Fruit fly (Drosophila melanogaster) whole organism, embryonic: Measurements from ENCODE around the gene Cpr66Cb.

Experiments
- Atf3 ChIP-seq: fragments of 200-800 bp; sonication (Bioruptor generic); optimal IDR thresholded peaks from 3 replicates; lab custom pipeline; 2016; ENCODE audit warnings: missing biosample characterization, missing genetic modification characterization
- Atf6 ChIP-seq: fragments of 200-800 bp; sonication (Bioruptor generic); IDR thresholded peaks from 2 replicates; pipeline ENCODE4 v1.3.6; 2022; ENCODE audit warnings: missing biosample characterization, missing genetic modification characterization
- B-H2 ChIP-seq: fragments of 200-800 bp; sonication (Bioruptor generic); optimal IDR thresholded peaks from 2 replicates; lab custom pipeline; 2018; ENCODE audit warnings: missing biosample characterization, mild to moderate bottlenecking, missing genetic modification characterization
- BEAF-32 ChIP-seq: fragments of 200-800 bp; sonication (Bioruptor generic); optimal IDR thresholded peaks from 3 replicates; lab custom pipeline; 2017; ENCODE audit warnings: missing biosample characterization, missing genetic modification characterization, mild to moderate bottlenecking, moderate library complexity, missing genetic modification reagents
- CG10431 ChIP-seq: fragments of 200-800 bp; sonication (Bioruptor generic); optimal IDR thresholded peaks from 3 replicates; lab custom pipeline; 2018; ENCODE audit warnings: missing biosample characterization, mild to moderate bottlenecking, missing genetic modification characterization
- CG11093 ChIP-seq: fragments of 200-800 bp; sonication (Bioruptor generic); IDR thresholded peaks from 3 replicates; pipeline ENCODE4 v1.3.6; 2022; ENCODE audit warnings: missing biosample characterization, missing genetic modification characterization
- CG11504 ChIP-seq: fragments of 200-800 bp; sonication (Bioruptor generic); optimal IDR thresholded peaks from 3 replicates; lab custom pipeline; 2019; ENCODE audit warnings: missing biosample characterization, mild to moderate bottlenecking, missing genetic modification characterization, moderate library complexity
- CG17568 ChIP-seq: fragments of 200-800 bp; sonication (Bioruptor generic); optimal IDR thresholded peaks from 2 replicates; lab custom pipeline; 2018; ENCODE audit warnings: missing biosample characterization, mild to moderate bottlenecking, missing genetic modification characterization, moderate library complexity
- CG17912 ChIP-seq: fragments of 200-800 bp; sonication (Bioruptor generic); optimal IDR thresholded peaks from 2 replicates; lab custom pipeline; 2018; ENCODE audit warnings: missing biosample characterization, mild to moderate bottlenecking, missing genetic modification characterization
- CG2120 ChIP-seq: fragments of 200-800 bp; sonication (Bioruptor generic); optimal IDR thresholded peaks from 3 replicates; lab custom pipeline; 2016; ENCODE audit warnings: missing biosample characterization, missing genetic modification characterization
- CG2678 ChIP-seq: fragments of 200-800 bp; sonication (Bioruptor generic); optimal IDR thresholded peaks from 3 replicates; lab custom pipeline; 2019; ENCODE audit warnings: missing biosample characterization, mild to moderate bottlenecking, missing genetic modification characterization, moderate library complexity
- CG2875 ChIP-seq: fragments of 200-800 bp; sonication (Bioruptor generic); optimal IDR thresholded peaks from 2 replicates; lab custom pipeline; 2017; ENCODE audit warnings: missing biosample characterization, mild to moderate bottlenecking, missing genetic modification characterization, missing genetic modification reagents
- CG31224 ChIP-seq: fragments of 200-800 bp; sonication (Bioruptor generic); IDR thresholded peaks from 2 replicates; pipeline ENCODE4 v1.3.6; 2022; ENCODE audit warnings: missing biosample characterization, missing genetic modification characterization
- CG31441 ChIP-seq: fragments of 200-800 bp; sonication (Bioruptor generic); IDR thresholded peaks from 2 replicates; pipeline ENCODE4 v1.3.6; 2022; ENCODE audit warnings: missing biosample characterization, missing genetic modification characterization
- CG32767 ChIP-seq: fragments of 200-800 bp; sonication (Bioruptor generic); IDR thresholded peaks from 2 replicates; pipeline ENCODE4 v1.3.6; 2022; ENCODE audit warnings: missing biosample characterization, missing genetic modification characterization
- CG3407 ChIP-seq: fragments of 200-800 bp; sonication (Bioruptor generic); optimal IDR thresholded peaks from 2 replicates; lab custom pipeline; 2018; ENCODE audit warnings: missing biosample characterization, mild to moderate bottlenecking, missing genetic modification characterization
- CG4854 ChIP-seq: fragments of 200-800 bp; sonication (Bioruptor generic); optimal IDR thresholded peaks from 2 replicates; lab custom pipeline; 2016; ENCODE audit warnings: missing biosample characterization, missing genetic modification characterization, inconsistent platforms
- CG6254 ChIP-seq: fragments of 200-800 bp; sonication (Bioruptor generic); optimal IDR thresholded peaks from 3 replicates; lab custom pipeline; 2017; ENCODE audit warnings: mild to moderate bottlenecking, missing biosample characterization, missing genetic modification reagents, missing genetic modification characterization
- CG6813 ChIP-seq: fragments of 200-800 bp; sonication (Bioruptor generic); optimal IDR thresholded peaks from 2 replicates; lab custom pipeline; 2017; ENCODE audit warnings: missing biosample characterization, missing genetic modification characterization, mild to moderate bottlenecking, moderate library complexity, missing genetic modification reagents
- CG8388 ChIP-seq: fragments of 200-800 bp; sonication (Bioruptor generic); optimal IDR thresholded peaks from 2 replicates; lab custom pipeline; 2019; ENCODE audit warnings: missing biosample characterization, mild to moderate bottlenecking, missing genetic modification characterization, moderate library complexity
- CG9609 ChIP-seq: fragments of 200-800 bp; sonication (Bioruptor generic); optimal IDR thresholded peaks from 3 replicates; lab custom pipeline; 2016; ENCODE audit warnings: missing biosample characterization, missing genetic modification characterization
- CG9797 ChIP-seq: fragments of 200-800 bp; sonication (Bioruptor generic); optimal IDR thresholded peaks from 3 replicates; lab custom pipeline; 2018; ENCODE audit warnings: missing biosample characterization, mild to moderate bottlenecking, missing genetic modification characterization
- CG9876 ChIP-seq: fragments of 200-800 bp; sonication (Bioruptor generic); optimal IDR thresholded peaks from 2 replicates; lab custom pipeline; 2016; ENCODE audit warnings: missing biosample characterization, missing genetic modification characterization
- CG9932 ChIP-seq: fragments of 200-800 bp; sonication (Bioruptor generic); IDR thresholded peaks from 2 replicates; pipeline ENCODE4 v1.3.6; 2022; ENCODE audit warnings: missing biosample characterization, missing genetic modification characterization
- Dfd ChIP-seq, 2 experiments: fragments of >200 bp; optimal IDR thresholded peaks; 2 replicates each; lab custom pipeline; 2017; ENCODE audit warnings: missing biosample characterization in 2 of 2, missing genetic modification characterization in 2 of 2
- ERR ChIP-seq: fragments of 200-800 bp; sonication (Bioruptor generic); optimal IDR thresholded peaks from 2 replicates; lab custom pipeline; 2016; ENCODE audit warnings: missing biosample characterization, missing genetic modification characterization
- Fer1 ChIP-seq: fragments of 200-800 bp; sonication (Bioruptor generic); optimal IDR thresholded peaks from 2 replicates; lab custom pipeline; 2017; ENCODE audit warnings: missing biosample characterization, mild to moderate bottlenecking, missing genetic modification characterization
- Gug ChIP-seq: fragments of 200-800 bp; sonication (Bioruptor generic); IDR thresholded peaks from 4 replicates; pipeline ENCODE4 v1.3.6; 2022; ENCODE audit warnings: missing biosample characterization, missing genetic modification characterization
- HLH54F ChIP-seq: fragments of 200-800 bp; sonication (Bioruptor generic); optimal IDR thresholded peaks from 3 replicates; lab custom pipeline; 2016; ENCODE audit warnings: missing biosample characterization, missing genetic modification characterization
- HmgD ChIP-seq: fragments of 200-800 bp; sonication (Bioruptor generic); optimal IDR thresholded peaks from 3 replicates; lab custom pipeline; 2016; ENCODE audit warnings: missing biosample characterization, missing genetic modification characterization
- Max ChIP-seq: fragments of 200-800 bp; sonication (Bioruptor generic); optimal IDR thresholded peaks from 2 replicates; lab custom pipeline; 2016; ENCODE audit warnings: missing biosample characterization, mild to moderate bottlenecking, missing genetic modification characterization
- NK7.1 ChIP-seq: fragments of 200-800 bp; sonication (Bioruptor generic); optimal IDR thresholded peaks from 3 replicates; lab custom pipeline; 2016; ENCODE audit warnings: missing biosample characterization, missing genetic modification characterization
- Sry-δ ChIP-seq: fragments of 200-800 bp; sonication (Bioruptor generic); optimal IDR thresholded peaks from 2 replicates; lab custom pipeline; 2016; ENCODE audit warnings: missing biosample characterization, missing genetic modification characterization
- Stat92E ChIP-seq, 3 experiments: fragments of >200 bp in 2 of 3; fragments of 200-800 bp in 1 of 3; sonication (Bioruptor generic) in 1 of 3; optimal IDR thresholded peaks; 2 replicates each; lab custom pipeline; 2017 to 2019; ENCODE audit warnings: missing biosample characterization in 3 of 3, missing genetic modification characterization in 3 of 3, mild to moderate bottlenecking in 1 of 3, moderate library complexity in 1 of 3
- Xbp1 ChIP-seq: fragments of 200-800 bp; sonication (Bioruptor generic); optimal IDR thresholded peaks from 3 replicates; lab custom pipeline; 2016; ENCODE audit warnings: missing biosample characterization, mild to moderate bottlenecking, missing genetic modification characterization
- ac ChIP-seq: fragments of 200-800 bp; sonication (Bioruptor generic); optimal IDR thresholded peaks from 3 replicates; lab custom pipeline; 2017; ENCODE audit warnings: missing biosample characterization, mild to moderate bottlenecking, missing genetic modification characterization
- dati ChIP-seq: fragments of 200-800 bp; sonication (Bioruptor generic); IDR thresholded peaks from 2 replicates; pipeline ENCODE4 v1.3.6; 2022; ENCODE audit warnings: missing biosample characterization, missing genetic modification characterization
- dysf ChIP-seq: fragments of 200-800 bp; sonication (Bioruptor generic); IDR thresholded peaks from 3 replicates; pipeline ENCODE4 v1.3.6; 2022; ENCODE audit warnings: missing biosample characterization, missing genetic modification characterization
- ewg ChIP-seq: fragments of 200-800 bp; sonication (Bioruptor generic); optimal IDR thresholded peaks from 3 replicates; lab custom pipeline; 2017; ENCODE audit warnings: mild to moderate bottlenecking, missing biosample characterization, missing genetic modification reagents, missing genetic modification characterization
- fd3F ChIP-seq: fragments of 200-800 bp; sonication (Bioruptor generic); optimal IDR thresholded peaks from 2 replicates; lab custom pipeline; 2018; ENCODE audit warnings: missing biosample characterization, mild to moderate bottlenecking, missing genetic modification characterization, moderate library complexity
- hbn ChIP-seq: fragments of 200-800 bp; sonication (Bioruptor generic); IDR thresholded peaks from 2 replicates; pipeline ENCODE4 v1.3.6; 2022; ENCODE audit warnings: missing biosample characterization, missing genetic modification characterization; ENCODE audit not compliant: partially characterized antibody
- hkb ChIP-seq, 2 experiments: fragments of 200-800 bp in 1 of 2; fragments of >200 bp in 1 of 2; sonication (Bioruptor generic) in 1 of 2; IDR thresholded peaks in 1 of 2; optimal IDR thresholded peaks in 1 of 2; 2 replicates each; pipeline versions ENCODE4 v1.3.6 to Lab custom; 2017 to 2022; ENCODE audit warnings: missing biosample characterization in 1 of 2, missing genetic modification characterization in 1 of 2
- hth ChIP-seq: fragments of >200 bp; optimal IDR thresholded peaks from 2 replicates; lab custom pipeline; 2017; ENCODE audit warnings: inconsistent platforms
- kni ChIP-seq: fragments of 200-800 bp; sonication (Bioruptor generic); optimal IDR thresholded peaks from 3 replicates; lab custom pipeline; 2017; ENCODE audit warnings: mild to moderate bottlenecking, missing biosample characterization, missing genetic modification reagents, missing genetic modification characterization
- mld ChIP-seq: fragments of 200-800 bp; sonication (Bioruptor generic); IDR thresholded peaks from 3 replicates; pipeline ENCODE4 v1.3.6; 2022; ENCODE audit warnings: missing biosample characterization, missing genetic modification characterization; ENCODE audit not compliant: partially characterized antibody
- tgo ChIP-seq: fragments of 200-800 bp; sonication (Bioruptor generic); IDR thresholded peaks from 3 replicates; pipeline ENCODE4 v1.3.6; 2022; ENCODE audit warnings: missing biosample characterization, missing genetic modification characterization
- toy ChIP-seq: fragments of 200-800 bp; sonication (Bioruptor generic); IDR thresholded peaks from 2 replicates; pipeline ENCODE4 v1.3.6; 2022; ENCODE audit warnings: missing biosample characterization, missing genetic modification characterization
- unc-4 ChIP-seq: fragments of 200-800 bp; sonication (Bioruptor generic); IDR thresholded peaks from 2 replicates; pipeline ENCODE4 v1.3.6; 2022; ENCODE audit warnings: missing biosample characterization, missing genetic modification characterization; ENCODE audit not compliant: partially characterized antibody
- unpg ChIP-seq: fragments of 200-800 bp; sonication (Bioruptor generic); optimal IDR thresholded peaks from 3 replicates; lab custom pipeline; 2018; ENCODE audit warnings: missing biosample characterization, mild to moderate bottlenecking, missing genetic modification characterization, moderate library complexity
- z ChIP-seq: fragments of 200-800 bp; sonication (Bioruptor generic); IDR thresholded peaks from 3 replicates; pipeline ENCODE4 v1.3.6; 2022; ENCODE audit warnings: missing biosample characterization, missing genetic modification characterization

Cpr66Cb gene

DNA sequence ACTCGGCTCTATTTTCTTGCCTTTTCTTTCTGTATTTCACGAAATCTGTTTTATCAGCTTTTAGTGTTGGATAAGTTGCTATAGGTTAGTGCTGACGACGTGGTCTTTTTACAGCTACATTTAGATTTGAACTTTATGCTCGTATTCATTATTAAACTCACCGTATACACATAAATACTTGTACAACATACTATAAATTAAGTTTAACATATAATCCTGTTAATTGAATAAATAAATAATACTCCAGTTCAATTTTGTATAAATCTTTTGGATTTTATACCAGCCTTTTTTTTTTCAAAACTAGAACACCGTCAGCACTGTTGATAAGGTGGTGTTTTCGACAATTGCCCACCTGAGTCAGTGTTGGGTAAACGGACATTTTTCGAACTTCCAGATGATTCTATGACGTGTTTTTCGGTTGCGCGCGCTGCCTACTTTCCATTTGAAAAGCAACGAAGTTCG lies 27.6 kb upstream of the Cpr66Cb start, which contains the start of gene BI-1 (continued):
- TF ChIP-seq CG9609 (GFP tag; lab: Kevin White, UChicago): no peak
- no peak for TF ChIP-seq CG11093 (GFP tag; lab: Robert Waterston, UW)
- no peak for TF ChIP-seq CG6813 (GFP tag; lab: Kevin White, UChicago)
- 0 out of 2 replicates have a peak, but pooled peaks have one; percentile 16 for TF ChIP-seq hbn (GFP tag; lab: Robert Waterston, UW)
- no peak for TF ChIP-seq CG31441
- no peak for TF ChIP-seq HmgD (GFP tag; lab: Kevin White, UChicago)
- no peak for TF ChIP-seq unc-4 (GFP tag; lab: Robert Waterston, UW)
- TF ChIP-seq CG17912 (GFP tag; lab: Kevin White, UChicago): no peak
- no peak for TF ChIP-seq CG11504
- TF ChIP-seq CG9932: peak; percentile 82
- TF ChIP-seq CG17568: peak; percentile 4
- TF ChIP-seq ERR: no peak
- TF ChIP-seq CG31224 (GFP tag; lab: Robert Waterston, UW): no peak
- no peak; the same call in 1 of the 2 replicates for TF ChIP-seq Atf6
- TF ChIP-seq BEAF-32 (GFP tag; lab: Kevin White, UChicago): peak; percentile 45
- TF ChIP-seq CG10431: peak; percentile 2
- no peak for TF ChIP-seq dati
- peak; percentile 78 for TF ChIP-seq Fer1 (GFP tag; lab: Kevin White, UChicago)
- peak; percentile 65 for TF ChIP-seq ewg (GFP tag; lab: Kevin White, UChicago)
- no peak for TF ChIP-seq Dfd (GFP tag; optimal IDR thresholded peaks at IDR 0.05; lab: Kevin White, UChicago)
- peak; percentile 74 for TF ChIP-seq B-H2 (GFP tag; lab: Kevin White, UChicago)
- TF ChIP-seq kni (GFP tag; lab: Kevin White, UChicago): peak; percentile 83
- TF ChIP-seq CG2875: peak; percentile 15
- TF ChIP-seq mld (GFP tag; lab: Robert Waterston, UW): no peak
- peak; percentile 89 for TF ChIP-seq Xbp1 (GFP tag; lab: Kevin White, UChicago)
- TF ChIP-seq CG4854 (GFP tag; lab: Kevin White, UChicago): peak; percentile 13
- TF ChIP-seq Max (GFP tag; lab: Kevin White, UChicago): peak; percentile 83
- TF ChIP-seq NK7.1: no peak
- TF ChIP-seq hkb (optimal IDR thresholded peaks at IDR 0.05; lab: Kevin White, UChicago): peak; percentile 82
- TF ChIP-seq hkb (GFP tag; IDR thresholded peaks at IDR 0.05; lab: Robert Waterston, UW): no peak
- TF ChIP-seq HLH54F (GFP tag; lab: Kevin White, UChicago): peak; percentile 38
- TF ChIP-seq Gug (GFP tag; lab: Robert Waterston, UW): no peak
- TF ChIP-seq unpg: peak; percentile 56
- no peak for TF ChIP-seq CG2678 (tag; lab: Kevin White, UChicago)
- peak; percentile 9 for TF ChIP-seq CG3407 (GFP tag; lab: Kevin White, UChicago)
- TF ChIP-seq CG6254: peak; percentile 3
- peak; percentile 13 for TF ChIP-seq Sry-δ (GFP tag; lab: Kevin White, UChicago)
- peak; percentile 35 for TF ChIP-seq fd3F (GFP tag; lab: Kevin White, UChicago)
- no peak for TF ChIP-seq CG9797 (GFP tag; lab: Kevin White, UChicago)
- no peak for TF ChIP-seq ac
- peak; percentile 62; the same call in 2 of the 3 replicates for TF ChIP-seq dysf (GFP tag; lab: Robert Waterston, UW)
- TF ChIP-seq CG8388 (GFP tag; lab: Kevin White, UChicago): no peak
- TF ChIP-seq CG9876 (GFP tag; lab: Kevin White, UChicago): no peak
- no peak for TF ChIP-seq CG32767 (GFP tag; lab: Robert Waterston, UW)
- no peak for TF ChIP-seq Atf3
- TF ChIP-seq Stat92E (GFP tag; optimal IDR thresholded peaks at IDR 0.05; lab: Kevin White, UChicago): peak in 1 of 3 experiments; percentile 43
- no peak for TF ChIP-seq hth (lab: Kevin White, UChicago)
- TF ChIP-seq tgo: peak; percentile 45; the same call in 2 of the 3 replicates
- no peak for TF ChIP-seq toy (GFP tag; lab: Robert Waterston, UW)
- no peak for TF ChIP-seq z (GFP tag; lab: Robert Waterston, UW)
- TF ChIP-seq CG2120 (GFP tag; lab: Kevin White, UChicago): peak; percentile 76
